Fruit fly (Drosophila melanogaster) whole organism, embryonic: ENCODE measurements around the gene CG11726.

Experiments used
- Atf6 ChIP-seq: fragments of 200-800 bp; sonication (Bioruptor generic); IDR thresholded peaks from 2 replicates; pipeline ENCODE4 v1.3.6; 2022; ENCODE audit warnings: missing biosample characterization, missing genetic modification characterization
- Bdp1 ChIP-seq: fragments of 200-800 bp; sonication (Bioruptor generic); optimal IDR thresholded peaks from 3 replicates; lab custom pipeline; 2016; ENCODE audit warnings: missing biosample characterization, missing genetic modification characterization
- CG10462 ChIP-seq: fragments of 200-800 bp; sonication (Bioruptor generic); optimal IDR thresholded peaks from 2 replicates; lab custom pipeline; 2016; ENCODE audit warnings: missing biosample characterization, missing genetic modification characterization
- CG11695 ChIP-seq: fragments of 200-800 bp; sonication (Bioruptor generic); IDR thresholded peaks from 3 replicates; pipeline ENCODE4 v1.3.6; 2022; ENCODE audit warnings: missing biosample characterization, missing genetic modification characterization
- CG12659 ChIP-seq: fragments of 200-800 bp; sonication (Bioruptor generic); optimal IDR thresholded peaks from 3 replicates; lab custom pipeline; 2017; ENCODE audit warnings: mild to moderate bottlenecking, missing biosample characterization, missing genetic modification reagents, missing genetic modification characterization
- CG12942 ChIP-seq: fragments of 200-800 bp; sonication (Bioruptor generic); optimal IDR thresholded peaks from 3 replicates; lab custom pipeline; 2016; ENCODE audit warnings: missing biosample characterization, missing genetic modification characterization
- CG13894 ChIP-seq: fragments of 200-800 bp; sonication (Bioruptor generic); optimal IDR thresholded peaks from 3 replicates; lab custom pipeline; 2018; ENCODE audit warnings: missing biosample characterization, mild to moderate bottlenecking, missing genetic modification characterization, moderate library complexity
- CG14667 ChIP-seq: fragments of 200-800 bp; sonication (Bioruptor generic); IDR thresholded peaks from 2 replicates; pipeline ENCODE4 v1.3.6; 2022; ENCODE audit warnings: missing biosample characterization, missing genetic modification characterization
- CG14860 ChIP-seq: fragments of 200-800 bp; sonication (Bioruptor generic); IDR thresholded peaks from 3 replicates; pipeline ENCODE4 v1.3.6; 2022; ENCODE audit warnings: missing biosample characterization, missing genetic modification characterization; ENCODE audit not compliant: partially characterized antibody
- CG14965 ChIP-seq: fragments of 200-800 bp; sonication (Bioruptor generic); optimal IDR thresholded peaks from 2 replicates; lab custom pipeline; 2016; ENCODE audit warnings: missing biosample characterization, missing genetic modification characterization, borderline replicate concordance
- CG1529 ChIP-seq: fragments of 200-800 bp; sonication (Bioruptor generic); optimal IDR thresholded peaks from 3 replicates; lab custom pipeline; 2018; ENCODE audit warnings: missing biosample characterization, missing genetic modification characterization
- CG15479 ChIP-seq: fragments of 200-800 bp; sonication (Bioruptor generic); optimal IDR thresholded peaks from 3 replicates; lab custom pipeline; 2019; ENCODE audit warnings: missing biosample characterization, mild to moderate bottlenecking, missing genetic modification characterization, moderate library complexity
- CG16863 ChIP-seq: fragments of 200-800 bp; sonication (Bioruptor generic); optimal IDR thresholded peaks from 3 replicates; lab custom pipeline; 2016; ENCODE audit warnings: missing biosample characterization, missing genetic modification characterization
- CG17829 ChIP-seq: fragments of 200-800 bp; optimal IDR thresholded peaks from 2 replicates; lab custom pipeline; 2019; ENCODE audit warnings: missing biosample characterization, mild to moderate bottlenecking, missing genetic modification characterization, moderate library complexity
- CG17912 ChIP-seq: fragments of 200-800 bp; sonication (Bioruptor generic); optimal IDR thresholded peaks from 2 replicates; lab custom pipeline; 2018; ENCODE audit warnings: missing biosample characterization, mild to moderate bottlenecking, missing genetic modification characterization
- CG2875 ChIP-seq: fragments of 200-800 bp; sonication (Bioruptor generic); optimal IDR thresholded peaks from 2 replicates; lab custom pipeline; 2017; ENCODE audit warnings: missing biosample characterization, mild to moderate bottlenecking, missing genetic modification characterization, missing genetic modification reagents
- CG2889 ChIP-seq: fragments of 200-800 bp; sonication (Bioruptor generic); IDR thresholded peaks from 3 replicates; pipeline ENCODE4 v1.3.6; 2022; ENCODE audit warnings: missing biosample characterization, missing genetic modification characterization
- CG4617 ChIP-seq: fragments of 200-800 bp; sonication (Bioruptor generic); optimal IDR thresholded peaks from 3 replicates; lab custom pipeline; 2016; ENCODE audit warnings: missing biosample characterization, missing genetic modification characterization, borderline replicate concordance
- CG6654 ChIP-seq: fragments of 200-800 bp; sonication (Bioruptor generic); optimal IDR thresholded peaks from 2 replicates; lab custom pipeline; 2017; ENCODE audit warnings: missing biosample characterization, mild to moderate bottlenecking, missing genetic modification characterization
- CG8924 ChIP-seq: fragments of 200-800 bp; optimal IDR thresholded peaks from 3 replicates; lab custom pipeline; 2019; ENCODE audit warnings: missing biosample characterization, mild to moderate bottlenecking, missing genetic modification characterization, moderate library complexity
- CG9932 ChIP-seq: fragments of 200-800 bp; sonication (Bioruptor generic); IDR thresholded peaks from 2 replicates; pipeline ENCODE4 v1.3.6; 2022; ENCODE audit warnings: missing biosample characterization, missing genetic modification characterization
- Dad ChIP-seq: fragments of 200-800 bp; sonication (Bioruptor generic); optimal IDR thresholded peaks from 3 replicates; lab custom pipeline; 2016; ENCODE audit warnings: missing biosample characterization, missing genetic modification characterization
- Deaf1 ChIP-seq: fragments of 200-800 bp; optimal IDR thresholded peaks from 3 replicates; lab custom pipeline; 2019; ENCODE audit warnings: missing biosample characterization, mild to moderate bottlenecking, missing genetic modification characterization, moderate library complexity
- Dip3 ChIP-seq: fragments of 200-800 bp; sonication (Bioruptor generic); optimal IDR thresholded peaks from 3 replicates; lab custom pipeline; 2016; ENCODE audit warnings: missing biosample characterization, missing genetic modification characterization
- Doc2 ChIP-seq: fragments of 200-800 bp; sonication (Bioruptor generic); IDR thresholded peaks from 2 replicates; pipeline ENCODE4 v1.3.6; 2022; ENCODE audit warnings: missing biosample characterization, missing genetic modification characterization
- Drgx ChIP-seq: fragments of 200-800 bp; sonication (Bioruptor generic); IDR thresholded peaks from 2 replicates; pipeline ENCODE4 v1.3.6; 2022; ENCODE audit warnings: missing biosample characterization, missing genetic modification characterization
- E2f1 ChIP-seq: fragments of 200-800 bp; sonication (Bioruptor generic); IDR thresholded peaks from 2 replicates; pipeline ENCODE4 v1.3.6; 2022; ENCODE audit warnings: missing biosample characterization, missing genetic modification characterization
- HLH3B ChIP-seq: fragments of 200-800 bp; sonication (Bioruptor generic); IDR thresholded peaks from 2 replicates; pipeline ENCODE4 v1.3.6; 2022; ENCODE audit warnings: missing biosample characterization, missing genetic modification characterization
- HmgZ ChIP-seq: fragments of 200-800 bp; sonication (Bioruptor generic); optimal IDR thresholded peaks from 2 replicates; lab custom pipeline; 2018; ENCODE audit warnings: missing biosample characterization, mild to moderate bottlenecking, missing genetic modification characterization
- Jarid2 ChIP-seq: fragments of 200-800 bp; sonication (Bioruptor generic); optimal IDR thresholded peaks from 3 replicates; lab custom pipeline; 2017; ENCODE audit warnings: mild to moderate bottlenecking, missing biosample characterization, missing genetic modification reagents, missing genetic modification characterization
- Oli ChIP-seq: fragments of 200-800 bp; sonication (Bioruptor generic); optimal IDR thresholded peaks from 2 replicates; lab custom pipeline; 2018; ENCODE audit warnings: missing biosample characterization, mild to moderate bottlenecking, missing genetic modification characterization, moderate library complexity
- Sry-δ ChIP-seq: fragments of 200-800 bp; sonication (Bioruptor generic); optimal IDR thresholded peaks from 2 replicates; lab custom pipeline; 2016; ENCODE audit warnings: missing biosample characterization, missing genetic modification characterization
- TFAM ChIP-seq: fragments of 200-800 bp; sonication (Bioruptor generic); optimal IDR thresholded peaks from 2 replicates; lab custom pipeline; 2017; ENCODE audit warnings: missing biosample characterization, missing genetic modification characterization, inconsistent platforms
- ase ChIP-seq: fragments of 200-800 bp; sonication (Bioruptor generic); IDR thresholded peaks from 3 replicates; pipeline ENCODE4 v1.3.6; 2022; ENCODE audit warnings: missing biosample characterization, missing genetic modification characterization
- bsh ChIP-seq, 2 experiments: fragments of 200-800 bp; sonication (Bioruptor generic); optimal IDR thresholded peaks; 2 replicates each; lab custom pipeline; 2017 to 2018; ENCODE audit warnings: mild to moderate bottlenecking in 2 of 2, missing biosample characterization in 2 of 2, missing genetic modification characterization in 2 of 2, moderate library complexity in 1 of 2
- crol ChIP-seq: fragments of 200-800 bp; sonication (Bioruptor generic); IDR thresholded peaks from 2 replicates; pipeline ENCODE4 v1.3.6; 2022; ENCODE audit warnings: missing biosample characterization, missing genetic modification characterization
- da ChIP-seq: fragments of 200-800 bp; sonication (Bioruptor generic); optimal IDR thresholded peaks from 2 replicates; lab custom pipeline; 2016; ENCODE audit warnings: missing biosample characterization, missing genetic modification characterization
- dysf ChIP-seq: fragments of 200-800 bp; sonication (Bioruptor generic); IDR thresholded peaks from 3 replicates; pipeline ENCODE4 v1.3.6; 2022; ENCODE audit warnings: missing biosample characterization, missing genetic modification characterization
- eve ChIP-seq, 2 experiments: fragments of >200 bp; optimal IDR thresholded peaks; 2 replicates each; lab custom pipeline; 2017; ENCODE audit warnings: missing biosample characterization in 2 of 2, missing genetic modification characterization in 2 of 2
- gem ChIP-seq: fragments of 200-800 bp; sonication (Bioruptor generic); optimal IDR thresholded peaks from 2 replicates; lab custom pipeline; 2019; ENCODE audit warnings: missing biosample characterization, mild to moderate bottlenecking, missing genetic modification characterization, moderate library complexity
- gro ChIP-seq: fragments of 200-800 bp; sonication (Bioruptor generic); optimal IDR thresholded peaks from 2 replicates; lab custom pipeline; 2016; ENCODE audit warnings: missing biosample characterization, missing genetic modification characterization
- h ChIP-seq: fragments of >200 bp; optimal IDR thresholded peaks from 2 replicates; lab custom pipeline; 2017
- hb ChIP-seq: fragments of 200-800 bp; sonication (Bioruptor generic); IDR thresholded peaks from 3 replicates; pipeline ENCODE4 v1.3.6; 2022; ENCODE audit warnings: missing biosample characterization, missing genetic modification characterization; ENCODE audit not compliant: partially characterized antibody
- oc ChIP-seq: fragments of 200-800 bp; sonication (Bioruptor generic); optimal IDR thresholded peaks from 2 replicates; lab custom pipeline; 2018; ENCODE audit warnings: missing biosample characterization, mild to moderate bottlenecking, missing genetic modification characterization, moderate library complexity
- org-1 ChIP-seq: fragments of 200-800 bp; sonication (Bioruptor generic); optimal IDR thresholded peaks from 2 replicates; lab custom pipeline; 2017; ENCODE audit warnings: missing biosample characterization, missing genetic modification characterization
- repo ChIP-seq: fragments of 200-800 bp; sonication (Bioruptor generic); optimal IDR thresholded peaks from 2 replicates; lab custom pipeline; 2016; ENCODE audit warnings: missing biosample characterization, missing genetic modification characterization
- run ChIP-seq: fragments of 200-800 bp; sonication (Bioruptor generic); optimal IDR thresholded peaks from 3 replicates; lab custom pipeline; 2018; ENCODE audit warnings: missing biosample characterization, mild to moderate bottlenecking, missing genetic modification characterization
- tgo ChIP-seq: fragments of 200-800 bp; sonication (Bioruptor generic); IDR thresholded peaks from 3 replicates; pipeline ENCODE4 v1.3.6; 2022; ENCODE audit warnings: missing biosample characterization, missing genetic modification characterization
- tin ChIP-seq: fragments of 200-800 bp; sonication (Bioruptor generic); optimal IDR thresholded peaks from 3 replicates; lab custom pipeline; 2016; ENCODE audit warnings: missing biosample characterization, missing genetic modification characterization
- tio ChIP-seq: fragments of 200-800 bp; sonication (Bioruptor generic); optimal IDR thresholded peaks from 2 replicates; lab custom pipeline; 2017; ENCODE audit warnings: missing biosample characterization, missing genetic modification characterization, inconsistent platforms
- wek ChIP-seq: fragments of 200-800 bp; sonication (Bioruptor generic); optimal IDR thresholded peaks from 3 replicates; lab custom pipeline; 2018; ENCODE audit warnings: missing biosample characterization, mild to moderate bottlenecking, missing genetic modification characterization, moderate library complexity

Gene CG11726

DNA sequence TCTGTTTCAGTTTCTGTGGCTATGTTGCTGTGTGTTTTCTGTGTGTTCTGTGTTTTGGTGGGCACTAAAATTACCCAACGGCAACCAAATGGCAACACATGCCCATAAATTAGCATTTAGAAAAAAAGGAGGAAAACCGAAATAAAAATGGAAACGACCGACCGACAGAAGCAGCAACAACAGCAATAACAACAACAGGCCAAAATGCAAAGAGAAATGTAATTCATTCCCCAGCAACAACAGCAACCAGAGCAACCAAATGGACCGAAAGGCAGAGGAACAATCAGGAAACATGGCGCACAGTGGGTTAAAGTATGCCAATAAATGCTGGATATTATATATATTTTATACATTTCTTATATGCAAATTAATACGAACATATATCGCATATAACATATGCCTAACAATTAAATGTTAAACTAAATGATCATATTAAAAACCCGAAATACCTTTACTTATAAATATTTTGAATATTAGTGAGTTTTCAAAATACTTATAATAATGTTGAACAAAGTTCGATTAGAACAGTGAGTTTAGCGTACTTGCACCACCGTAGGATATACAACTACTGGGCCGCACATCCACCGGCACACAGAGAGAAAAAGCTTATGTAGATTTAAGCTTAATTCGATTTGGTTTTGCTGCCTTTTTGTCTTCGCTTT, 5.4 kb upstream of the CG11726 start (continued):
- no peak for TF ChIP-seq CG10462 (GFP tag; lab: Kevin White, UChicago)
- TF ChIP-seq CG4617 (GFP tag; lab: Kevin White, UChicago) = no peak
- no peak for TF ChIP-seq CG16863 (GFP tag; lab: Kevin White, UChicago)
- TF ChIP-seq Atf6 (GFP tag; lab: Robert Waterston, UW) = no peak
- TF ChIP-seq eve (GFP tag; optimal IDR thresholded peaks at IDR 0.05; lab: Kevin White, UChicago) = peak in 1 of 2 experiments; percentile 72
- TF ChIP-seq CG6654 (GFP tag; lab: Kevin White, UChicago) = no peak
- TF ChIP-seq CG15479 (GFP tag; lab: Kevin White, UChicago) = no peak
- TF ChIP-seq CG14860 = no peak
- no peak for TF ChIP-seq TFAM (GFP tag; lab: Kevin White, UChicago)
- no peak for TF ChIP-seq Jarid2
- TF ChIP-seq Doc2 (GFP tag; lab: Robert Waterston, UW) = no peak
- peak; percentile 53 to 62 for TF ChIP-seq bsh (GFP tag; optimal IDR thresholded peaks at IDR 0.05; lab: Kevin White, UChicago)
- TF ChIP-seq hb = no peak
- TF ChIP-seq E2f1 = peak; percentile 20; the same call in 1 of the 2 replicates
- TF ChIP-seq CG13894 (tag; lab: Kevin White, UChicago) = no peak
- TF ChIP-seq repo = no peak
- TF ChIP-seq Bdp1 (GFP tag; lab: Kevin White, UChicago) = no peak
- TF ChIP-seq Oli (tag; lab: Kevin White, UChicago) = peak; percentile 36
- no peak for TF ChIP-seq Dip3 (GFP tag; lab: Kevin White, UChicago)
- peak; percentile 74 for TF ChIP-seq gem (tag; lab: Kevin White, UChicago)
- peak; percentile 45 for TF ChIP-seq CG12659
- no peak for TF ChIP-seq CG14965 (GFP tag; lab: Kevin White, UChicago)
- TF ChIP-seq Drgx = peak; percentile 69
- no peak for TF ChIP-seq da
- no peak for TF ChIP-seq wek (GFP tag; lab: Kevin White, UChicago)
- TF ChIP-seq CG2875 (GFP tag; lab: Kevin White, UChicago) = peak; percentile 32
- TF ChIP-seq HmgZ (tag; lab: Kevin White, UChicago) = no peak
- peak; percentile 29; the same call in 2 of the 3 replicates for TF ChIP-seq tgo (GFP tag; lab: Robert Waterston, UW)
- TF ChIP-seq CG8924 (tag; lab: Kevin White, UChicago) = peak; percentile 41
- no peak for TF ChIP-seq crol (GFP tag; lab: Robert Waterston, UW)
- peak; percentile 12 for TF ChIP-seq CG12942 (GFP tag; lab: Kevin White, UChicago)
- TF ChIP-seq HLH3B (GFP tag; lab: Robert Waterston, UW) = no peak
- peak; percentile 18 for TF ChIP-seq Deaf1
- TF ChIP-seq gro (GFP tag; lab: Kevin White, UChicago) = no peak
- peak; percentile 54; the same call in 2 of the 3 replicates for TF ChIP-seq dysf (GFP tag; lab: Robert Waterston, UW)
- peak; percentile 24 for TF ChIP-seq tin (GFP tag; lab: Kevin White, UChicago)
- peak; percentile 36 for TF ChIP-seq oc (tag; lab: Kevin White, UChicago)
- TF ChIP-seq CG2889 (GFP tag; lab: Robert Waterston, UW) = no peak
- peak; percentile 9 for TF ChIP-seq org-1 (GFP tag; lab: Kevin White, UChicago)
- TF ChIP-seq CG9932 (GFP tag; lab: Robert Waterston, UW) = no peak
- TF ChIP-seq CG17912 (GFP tag; lab: Kevin White, UChicago) = no peak
- no peak for TF ChIP-seq h
- peak; percentile 50 for TF ChIP-seq CG17829
- TF ChIP-seq ase (GFP tag; lab: Robert Waterston, UW) = peak; percentile 23; the same call in 1 of the 3 replicates
- TF ChIP-seq Sry-δ = no peak
- TF ChIP-seq Dad = no peak
- peak; percentile 33 for TF ChIP-seq CG1529 (GFP tag; lab: Kevin White, UChicago)
- no peak for TF ChIP-seq run (tag; lab: Kevin White, UChicago)
- TF ChIP-seq tio (GFP tag; lab: Kevin White, UChicago) = peak; percentile 34
- TF ChIP-seq CG11695 (GFP tag; lab: Robert Waterston, UW) = 0 out of 3 replicates have a peak, but pooled peaks have one; percentile 56
- TF ChIP-seq CG14667 (GFP tag; lab: Robert Waterston, UW) = no peak
